Fruit fly (Drosophila melanogaster): ENCODE measurements around the gene CG33169.

CG33169 gene

dm6 chr3L:22823230-22823629 is 40.4 kb upstream of the CG33169 start (continued):
- TF ChIP-seq CG12942 (GFP tag; optimal IDR thresholded peaks at IDR 0.05) (no peak), CG15479 (GFP tag; optimal IDR thresholded peaks at IDR 0.05) (no peak)

- TF ChIP-seq zen2 (GFP tag; IDR thresholded peaks at IDR 0.05; ENCODE audit: partially characterized antibody) (peak; percentile 61; the same call in 1 of the 3 replicates), CG10274 (GFP tag; optimal IDR thresholded peaks at IDR 0.05) (no peak), CG8359 (GFP tag; optimal IDR thresholded peaks at IDR 0.05; ENCODE audit: borderline replicate concordance) (no peak), CG3065 (GFP tag; optimal IDR thresholded peaks at IDR 0.05) (no peak), Trl (optimal IDR thresholded peaks at IDR 0.05) (peak; percentile 85 to 99), Trl (GFP tag; optimal IDR thresholded peaks at IDR 0.05) (no peak), rib (GFP tag; IDR thresholded peaks at IDR 0.05) (peak; percentile 98), fu2 (GFP tag; optimal IDR thresholded peaks at IDR 0.05) (no peak), nom (GFP tag; optimal IDR thresholded peaks at IDR 0.05) (peak; percentile 54), Doc2 (GFP tag; IDR thresholded peaks at IDR 0.05) (no peak), TFAM (GFP tag; optimal IDR thresholded peaks at IDR 0.05) (no peak), wek (GFP tag; optimal IDR thresholded peaks at IDR 0.05) (no peak), CG7987 (GFP tag; optimal IDR thresholded peaks at IDR 0.05) (no peak), CG8290 (GFP tag; optimal IDR thresholded peaks at IDR 0.05) (no peak), CG8290 (tag; optimal IDR thresholded peaks at IDR 0.05) (peak in 1 of 2 experiments; percentile 33), Jarid2 (GFP tag; optimal IDR thresholded peaks at IDR 0.05) (peak; percentile 20), Sry-δ (GFP tag; optimal IDR thresholded peaks at IDR 0.05) (no peak), CG32532 (GFP tag; IDR thresholded peaks at IDR 0.05) (peak; percentile 61; the same call in 1 of the 2 replicates), MESR4 (GFP tag; optimal IDR thresholded peaks at IDR 0.05) (no peak), lbe (GFP tag; optimal IDR thresholded peaks at IDR 0.05) (peak; percentile 91), Sox102F (GFP tag; optimal IDR thresholded peaks at IDR 0.05) (no peak), B-H1 (GFP tag; IDR thresholded peaks at IDR 0.05) (no peak), Scr (GFP tag; IDR thresholded peaks at IDR 0.05; ENCODE audit: partially characterized antibody) (no peak), CG34376 (GFP tag; optimal IDR thresholded peaks at IDR 0.05) (peak; percentile 4), bsh (GFP tag; optimal IDR thresholded peaks at IDR 0.05) (peak in 1 of 2 experiments; percentile 44), ap (GFP tag; IDR thresholded peaks at IDR 0.05) (no peak), caup (GFP tag; optimal IDR thresholded peaks at IDR 0.05; ENCODE audit: severe bottlenecking) (peak; percentile 12), CG15011 (GFP tag; optimal IDR thresholded peaks at IDR 0.05) (no peak), Lim3 (GFP tag; IDR thresholded peaks at IDR 0.05) (no peak), CG13296 (GFP tag; optimal IDR thresholded peaks at IDR 0.05) (peak; percentile 19), Drgx (GFP tag; IDR thresholded peaks at IDR 0.05) (peak; percentile 71; the same call in 1 of the 2 replicates), Dbx (GFP tag; IDR thresholded peaks at IDR 0.05) (peak; percentile 67; the same call in 2 of the 3 replicates), sna (GFP tag; IDR thresholded peaks at IDR 0.05; ENCODE audit: partially characterized antibody) (0 out of 2 replicates have a peak, but pooled peaks have one; percentile 52), CG16863 (GFP tag; optimal IDR thresholded peaks at IDR 0.05) (no peak), YL-1 (GFP tag; optimal IDR thresholded peaks at IDR 0.05) (no peak), slbo (GFP tag; IDR thresholded peaks at IDR 0.05) (no peak), ci (GFP tag; IDR thresholded peaks at IDR 0.05) (0 out of 3 replicates have a peak, but pooled peaks have one; percentile 35), Sox100B (GFP tag; optimal IDR thresholded peaks at IDR 0.05) (no peak), cg (GFP tag; optimal IDR thresholded peaks at IDR 0.05) (peak; percentile 79), CG3995 (GFP tag; optimal IDR thresholded peaks at IDR 0.05) (no peak), row (GFP tag; IDR thresholded peaks at IDR 0.05) (peak; percentile 29; the same call in 1 of the 3 replicates), CG9932 (GFP tag; IDR thresholded peaks at IDR 0.05) (0 out of 2 replicates have a peak, but pooled peaks have one; percentile 14), emc (GFP tag; optimal IDR thresholded peaks at IDR 0.05) (no peak), cwo (GFP tag; optimal IDR thresholded peaks at IDR 0.05) (peak; percentile 17), CG11247 (GFP tag; IDR thresholded peaks at IDR 0.05) (no peak), CG3407 (GFP tag; optimal IDR thresholded peaks at IDR 0.05) (no peak)
Observed at dm6 chr3L:22824668-22825192, 38.9 kb upstream of the CG33169 start.
